Worm (Caenorhabditis elegans) whole organism, young adult: Measurements from ENCODE around the gene mec-3.

Source experiments
- F39B2.1 ChIP-seq: fragments of 200-800 bp; sonication (Bioruptor generic); IDR thresholded peaks from 2 replicates; pipeline ENCODE4 v1.3.6; 2022; ENCODE audit warnings: missing genetic modification reagents, missing genetic modification characterization, missing compliant biosample characterization
- T07F8.4 ChIP-seq: sonication (generic microtip); optimal IDR thresholded peaks from 2 replicates; lab custom pipeline; 2016; ENCODE audit warnings: mild to moderate bottlenecking, missing genetic modification characterization, moderate library complexity, missing compliant biosample characterization
- T26A5.8 ChIP-seq: sonication (generic microtip); optimal IDR thresholded peaks from 2 replicates; lab custom pipeline; 2016; ENCODE audit warnings: missing genetic modification characterization, missing compliant biosample characterization
- lsy-27 ChIP-seq: sonication (generic microtip); optimal IDR thresholded peaks from 2 replicates; lab custom pipeline; 2017; ENCODE audit warnings: missing genetic modification characterization, mild to moderate bottlenecking, missing compliant biosample characterization, antibody characterized with exemption, missing genotype, borderline replicate concordance; ENCODE audit not compliant: insufficient read depth
- mxl-1 ChIP-seq: sonication (generic microtip); optimal IDR thresholded peaks from 2 replicates; lab custom pipeline; 2016; ENCODE audit warnings: missing genetic modification characterization, missing compliant biosample characterization
- nhr-120 ChIP-seq: fragments of 200-800 bp; sonication (Bioruptor generic); IDR thresholded peaks from 2 replicates; pipeline ENCODE4 v1.3.6; 2022; ENCODE audit warnings: missing genetic modification characterization, missing compliant biosample characterization
- repo-1 ChIP-seq: sonication (generic microtip); optimal IDR thresholded peaks from 2 replicates; lab custom pipeline; 2017; ENCODE audit warnings: mild to moderate bottlenecking, missing genetic modification characterization, missing compliant biosample characterization
- snpc-4 ChIP-seq, 5 experiments: fragments of 150-350 bp in 1 of 5; sonication (generic microtip) in 4 of 5; optimal IDR thresholded peaks; 2 replicates each; lab custom pipeline; 2014 to 2018; ENCODE audit warnings: missing genetic modification characterization in 5 of 5, missing biosample characterization in 3 of 5, antibody characterized with exemption in 2 of 5, mild to moderate bottlenecking in 2 of 5, missing compliant biosample characterization in 2 of 5, missing genotype in 2 of 5, moderate library complexity in 2 of 5, missing genetic modification reagents in 1 of 5
- ztf-25 ChIP-seq: fragments of 200-800 bp; sonication (Bioruptor generic); IDR thresholded peaks from 2 replicates; pipeline ENCODE4 v1.3.6; 2022; ENCODE audit warnings: missing genetic modification reagents, missing genetic modification characterization, missing compliant biosample characterization

DNA sequence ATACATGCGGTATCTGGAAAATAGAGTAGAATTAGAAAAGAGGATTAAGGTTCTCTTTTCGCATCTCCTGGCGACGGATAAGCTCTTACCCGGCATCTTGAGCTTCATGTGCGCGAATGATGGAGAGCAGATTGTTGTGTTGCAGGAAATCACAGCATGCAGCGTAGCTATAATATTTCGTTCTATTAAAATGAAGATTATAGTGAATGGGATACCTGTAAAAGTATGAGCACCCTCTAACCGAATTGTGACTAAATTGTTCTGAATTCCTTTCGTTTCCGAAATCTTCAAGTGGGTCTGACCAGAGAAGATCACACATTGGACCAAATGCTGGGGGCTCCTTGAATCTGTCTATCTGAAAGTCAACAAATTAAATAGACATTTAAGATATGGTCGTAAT, 36.7 kb upstream of the mec-3 start:
- no peak for TF ChIP-seq mxl-1 (tag; lab: Kevin White, UChicago)
- TF ChIP-seq ztf-25 (GFP tag; lab: Robert Waterston, UW): no peak
- no peak for TF ChIP-seq T07F8.4
- no peak for TF ChIP-seq T26A5.8 (tag; lab: Kevin White, UChicago)
- TF ChIP-seq nhr-120 (GFP tag; lab: Robert Waterston, UW): no peak
- TF ChIP-seq snpc-4 (GFP tag; optimal IDR thresholded peaks at IDR 0.05; lab: Kevin White, UChicago): no peak
- no peak for TF ChIP-seq snpc-4 (tag; optimal IDR thresholded peaks at IDR 0.05; lab: Kevin White, UChicago)
- TF ChIP-seq lsy-27 (tag; lab: Kevin White, UChicago): no peak
- TF ChIP-seq repo-1: no peak
- TF ChIP-seq F39B2.1 (GFP tag; lab: Robert Waterston, UW): no peak
